Fruit fly (Drosophila melanogaster): ENCODE data around the gene gish.
A peak's percentile ranks its signal among the peaks of the same experiment; 100 is the strongest.

The gish gene

DNA sequence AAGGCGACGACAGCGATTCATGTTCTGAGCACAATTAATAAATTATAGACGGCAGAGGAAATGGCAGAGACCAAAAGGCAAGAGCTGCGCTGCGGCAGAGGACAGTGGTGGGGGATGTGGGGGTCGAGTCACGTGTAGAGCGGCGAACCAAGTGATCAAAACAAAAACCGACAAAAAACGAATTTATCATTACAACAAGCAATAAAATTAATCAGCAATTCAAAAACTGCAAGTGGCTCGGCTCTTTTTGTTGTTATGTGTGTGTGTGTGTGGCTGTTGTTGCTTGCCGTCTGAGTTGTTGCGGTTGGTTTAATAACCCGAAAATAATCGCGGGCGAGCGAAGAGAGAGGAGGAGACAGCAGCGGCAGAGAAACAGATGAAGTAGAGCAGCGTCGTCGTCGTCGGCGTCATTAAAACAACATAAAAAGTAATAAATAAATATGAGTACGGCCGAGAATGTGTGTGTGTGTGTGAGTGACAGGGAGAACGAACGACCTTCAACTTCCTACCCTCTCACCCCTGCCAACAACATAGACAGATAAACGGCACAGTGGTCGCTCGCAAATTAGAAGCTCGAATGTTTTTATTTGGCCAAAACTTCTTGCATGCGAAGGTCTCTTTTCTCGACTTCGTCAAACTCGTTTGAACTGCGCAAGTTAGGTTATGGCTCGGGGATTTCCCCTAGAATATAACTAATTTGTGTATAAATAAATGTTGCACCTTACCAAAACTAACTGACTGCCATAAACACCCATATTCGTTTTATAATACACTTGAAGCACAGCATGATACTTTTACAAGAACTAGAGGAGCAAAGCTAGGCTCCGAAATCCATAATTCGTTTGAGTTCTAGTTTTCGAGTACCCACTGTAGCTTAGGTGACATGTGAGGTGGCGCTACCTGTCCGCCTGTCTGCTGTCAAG is 40.6 kb upstream of the gish start (continued):
- TF ChIP-seq CG4318 (GFP tag; optimal IDR thresholded peaks at IDR 0.05): peak; percentile 72
- TF ChIP-seq CG31627 (GFP tag; optimal IDR thresholded peaks at IDR 0.05): peak; percentile 62
- no peak for TF ChIP-seq CG6163 (GFP tag; IDR thresholded peaks at IDR 0.05)
- TF ChIP-seq CG16779 (tag; optimal IDR thresholded peaks at IDR 0.05): peak; percentile 75
- peak; percentile 81 for TF ChIP-seq pdm3 (GFP tag; optimal IDR thresholded peaks at IDR 0.05)
- peak; percentile 80 for TF ChIP-seq Eip75B (GFP tag; optimal IDR thresholded peaks at IDR 0.05)
- no peak for TF ChIP-seq CG8119 (GFP tag; IDR thresholded peaks at IDR 0.05)
- TF ChIP-seq Sox14 (GFP tag; optimal IDR thresholded peaks at IDR 0.05): peak; percentile 64
- peak; percentile 77 for TF ChIP-seq CG3032 (tag; optimal IDR thresholded peaks at IDR 0.05)
- TF ChIP-seq Eip78C (GFP tag): peak; percentile 88
- peak; percentile 70 for TF ChIP-seq esn (GFP tag; optimal IDR thresholded peaks at IDR 0.05)

DNA sequence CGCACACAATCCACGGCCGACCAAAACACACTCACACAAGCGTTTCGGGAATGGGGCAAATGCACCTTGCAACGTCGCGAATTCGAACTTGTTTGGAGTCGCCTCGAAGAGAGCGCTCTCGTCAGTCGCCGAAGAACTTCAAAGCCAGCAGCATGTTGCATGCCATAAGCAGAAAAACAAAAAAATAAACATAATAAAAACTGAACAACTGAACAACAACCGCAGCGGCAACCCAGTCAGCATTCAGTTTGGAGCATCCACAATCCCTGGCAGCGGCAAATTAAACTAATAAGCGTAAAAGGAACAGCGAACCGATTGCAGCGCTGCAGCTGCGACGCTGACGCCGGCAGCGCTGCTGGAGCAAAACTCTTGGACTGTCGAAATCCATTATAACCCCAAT is 39.7 kb upstream of the gish start:
- TF ChIP-seq CG7368 (GFP tag; optimal IDR thresholded peaks at IDR 0.05): no peak
- no peak for TF ChIP-seq Ets21C (GFP tag; optimal IDR thresholded peaks at IDR 0.05)
- TF ChIP-seq ss (GFP tag; optimal IDR thresholded peaks at IDR 0.05): peak; percentile 23 to 41
- TF ChIP-seq Lpt (GFP tag; optimal IDR thresholded peaks at IDR 0.05): peak; percentile 36
- TF ChIP-seq Sox15 (GFP tag; optimal IDR thresholded peaks at IDR 0.05): no peak
- no peak for TF ChIP-seq CG4318 (GFP tag; optimal IDR thresholded peaks at IDR 0.05)
- TF ChIP-seq CG6276 (GFP tag; optimal IDR thresholded peaks at IDR 0.05): peak; percentile 44
- TF ChIP-seq Eip93F (GFP tag; optimal IDR thresholded peaks at IDR 0.05): peak; percentile 18
- TF ChIP-seq CG16779 (tag; optimal IDR thresholded peaks at IDR 0.05): peak; percentile 18
- no peak for TF ChIP-seq CG3919 (GFP tag; optimal IDR thresholded peaks at IDR 0.05)
- no peak for TF ChIP-seq topi (GFP tag; optimal IDR thresholded peaks at IDR 0.05)
- no peak for TF ChIP-seq Eip75B (GFP tag; optimal IDR thresholded peaks at IDR 0.05)
- TF ChIP-seq CG10631 (GFP tag; optimal IDR thresholded peaks at IDR 0.05): no peak
- no peak for TF ChIP-seq CG8319 (GFP tag; optimal IDR thresholded peaks at IDR 0.05)
- TF ChIP-seq CG8119 (GFP tag; IDR thresholded peaks at IDR 0.05): no peak
- peak; percentile 88 for TF ChIP-seq CG6854 (GFP tag; optimal IDR thresholded peaks at IDR 0.05)
- TF ChIP-seq CG1621 (tag; optimal IDR thresholded peaks at IDR 0.05): no peak

DNA sequence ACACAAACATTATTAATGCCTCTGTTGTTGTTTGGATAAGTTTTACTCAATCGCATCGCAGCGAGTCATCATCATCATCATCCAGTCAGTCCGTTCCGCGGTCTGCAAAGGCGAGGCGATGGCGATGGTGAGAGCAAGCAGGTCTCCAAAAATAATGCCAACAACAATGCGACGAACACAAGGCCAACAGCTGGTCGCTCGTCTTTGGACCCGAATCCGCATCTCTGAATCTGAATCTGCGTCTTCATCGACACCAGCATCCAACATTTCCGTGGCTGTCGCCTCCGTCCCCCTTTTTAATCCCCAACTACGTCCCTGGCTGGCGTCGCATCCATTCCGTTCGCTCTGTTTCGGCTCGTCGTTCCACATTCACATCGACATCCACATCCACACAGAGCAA is 38.0 kb upstream of the gish start:
- TF ChIP-seq CG10631 (GFP tag; optimal IDR thresholded peaks at IDR 0.05) (no peak), CG6808 (GFP tag; optimal IDR thresholded peaks at IDR 0.05) (no peak), Smox (GFP tag; optimal IDR thresholded peaks at IDR 0.05) (no peak), CG1621 (tag; optimal IDR thresholded peaks at IDR 0.05) (peak; percentile 24), CG6276 (GFP tag; optimal IDR thresholded peaks at IDR 0.05) (no peak), CG8319 (GFP tag; optimal IDR thresholded peaks at IDR 0.05) (peak; percentile 49), CG16779 (tag; optimal IDR thresholded peaks at IDR 0.05) (no peak), CG6792 (GFP tag; optimal IDR thresholded peaks at IDR 0.05) (no peak), Ets21C (GFP tag; optimal IDR thresholded peaks at IDR 0.05) (no peak), Eip93F (GFP tag; optimal IDR thresholded peaks at IDR 0.05) (no peak), CG6854 (GFP tag; optimal IDR thresholded peaks at IDR 0.05) (peak; percentile 21)

dm6 chr3R:16234745-16235149 is 37.5 kb upstream of the gish start:
- TF ChIP-seq OdsH (GFP tag; optimal IDR thresholded peaks at IDR 0.05): peak; percentile 85
- peak; percentile 78 for TF ChIP-seq svp (GFP tag)
- peak; percentile 88 for TF ChIP-seq Smox (GFP tag; optimal IDR thresholded peaks at IDR 0.05)
- TF ChIP-seq Eip75B (GFP tag; optimal IDR thresholded peaks at IDR 0.05): peak; percentile 90
- TF ChIP-seq Eip78C (GFP tag): peak; percentile 97
- TF ChIP-seq dac (GFP tag; optimal IDR thresholded peaks at IDR 0.05): peak; percentile 71
- TF ChIP-seq Hr38 (GFP tag; optimal IDR thresholded peaks at IDR 0.05): no peak
- TF ChIP-seq CG10669 (GFP tag; optimal IDR thresholded peaks at IDR 0.05): peak; percentile 90
- TF ChIP-seq CG1621 (tag; optimal IDR thresholded peaks at IDR 0.05): peak; percentile 45
- peak; percentile 91 for TF ChIP-seq Met (GFP tag; optimal IDR thresholded peaks at IDR 0.05)
- peak; percentile 87 for TF ChIP-seq Sox14 (GFP tag; optimal IDR thresholded peaks at IDR 0.05)
- TF ChIP-seq CG11762 (GFP tag; optimal IDR thresholded peaks at IDR 0.05; ENCODE audit: insufficient read depth): peak; percentile 81
- peak; percentile 73 for TF ChIP-seq CG9139 (GFP tag; optimal IDR thresholded peaks at IDR 0.05)
- TF ChIP-seq CG8319 (GFP tag; optimal IDR thresholded peaks at IDR 0.05): peak; percentile 55
- peak; percentile 83 for TF ChIP-seq CG3919 (GFP tag; optimal IDR thresholded peaks at IDR 0.05)
- no peak for TF ChIP-seq CG6163 (GFP tag; IDR thresholded peaks at IDR 0.05)
- TF ChIP-seq pdm3 (GFP tag; optimal IDR thresholded peaks at IDR 0.05): peak; percentile 87
- TF ChIP-seq CG6854 (GFP tag; optimal IDR thresholded peaks at IDR 0.05): no peak
- TF ChIP-seq CG8632 (GFP tag; optimal IDR thresholded peaks at IDR 0.05): peak; percentile 87
- peak; percentile 83 for TF ChIP-seq achi (GFP tag; optimal IDR thresholded peaks at IDR 0.05)
- TF ChIP-seq CG11294 (GFP tag; IDR thresholded peaks at IDR 0.05): no peak
- peak; percentile 82 for TF ChIP-seq CG34406 (GFP tag; optimal IDR thresholded peaks at IDR 0.05)
- TF ChIP-seq CG6792 (GFP tag; optimal IDR thresholded peaks at IDR 0.05): peak; percentile 79
- TF ChIP-seq Hr4 (GFP tag; optimal IDR thresholded peaks at IDR 0.05): peak; percentile 90
- TF ChIP-seq CG7368 (GFP tag; optimal IDR thresholded peaks at IDR 0.05): peak; percentile 36
- no peak for TF ChIP-seq eg (GFP tag; IDR thresholded peaks at IDR 0.05)
- peak; percentile 60 for TF ChIP-seq Blimp-1 (GFP tag; optimal IDR thresholded peaks at IDR 0.05)
